Fruit fly (Drosophila melanogaster) whole organism, pupa: ENCODE measurements around the gene NimC2.
A peak's percentile ranks its signal among the peaks of the same experiment; 100 is the strongest.

Experiments used
- CG13204 ChIP-seq: fragments of 200-800 bp; sonication (Bioruptor generic); optimal IDR thresholded peaks from 2 replicates; lab custom pipeline; 2018; ENCODE audit warnings: missing biosample characterization, mild to moderate bottlenecking, missing genetic modification characterization, moderate library complexity
- CG4496 ChIP-seq: fragments of 200-800 bp; sonication (Bioruptor generic); IDR thresholded peaks from 3 replicates; pipeline ENCODE4 v1.3.6; 2022; ENCODE audit warnings: missing biosample characterization, missing genetic modification characterization
- rn ChIP-seq: fragments of 200-800 bp; sonication (Bioruptor generic); IDR thresholded peaks from 2 replicates; pipeline ENCODE4 v1.3.6; 2022; ENCODE audit warnings: missing biosample characterization, missing genetic modification characterization

DNA sequence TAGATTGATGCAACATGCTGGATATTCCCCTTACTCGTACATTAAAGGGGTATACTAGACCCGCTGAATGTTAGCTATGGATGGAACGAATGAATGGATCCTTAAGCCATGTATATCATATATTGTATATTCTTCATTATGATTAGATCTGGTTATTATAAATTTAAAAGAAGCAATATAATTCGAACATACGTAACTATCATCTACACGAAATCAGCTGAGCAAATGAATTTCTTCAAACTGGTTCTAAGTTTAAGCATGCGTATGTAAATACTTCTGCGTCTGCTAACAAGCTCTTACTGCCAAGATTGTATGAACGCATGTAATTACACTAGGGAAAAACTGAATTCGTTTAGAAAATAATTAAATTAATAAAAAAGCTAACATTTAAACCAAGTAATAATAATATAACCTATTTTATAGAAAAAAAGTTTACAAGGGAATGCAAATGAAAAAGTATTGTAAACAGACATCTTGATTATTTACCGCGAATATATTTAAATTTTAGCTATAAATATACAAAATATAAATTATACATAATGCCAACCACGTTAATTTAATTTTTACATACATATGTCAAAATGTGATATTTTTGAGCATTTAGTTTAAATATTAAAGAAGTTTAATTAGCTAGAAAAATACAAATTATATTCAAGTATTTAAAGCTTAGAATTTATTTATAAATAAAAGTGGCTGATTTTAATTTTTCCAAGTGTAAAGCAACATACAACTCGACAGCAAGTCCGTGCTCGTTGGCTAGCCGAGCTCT lies 41.1 kb downstream of the NimC2 start:
- TF ChIP-seq CG13204 (GFP tag; lab: Kevin White, UChicago) (no peak), rn (GFP tag; lab: Robert Waterston, UW) (0 out of 2 replicates have a peak, but pooled peaks have one; percentile 21), CG4496 (peak; percentile 92)
